Worm (Caenorhabditis elegans): Measurements from ENCODE around the gene eri-9.

DNA sequence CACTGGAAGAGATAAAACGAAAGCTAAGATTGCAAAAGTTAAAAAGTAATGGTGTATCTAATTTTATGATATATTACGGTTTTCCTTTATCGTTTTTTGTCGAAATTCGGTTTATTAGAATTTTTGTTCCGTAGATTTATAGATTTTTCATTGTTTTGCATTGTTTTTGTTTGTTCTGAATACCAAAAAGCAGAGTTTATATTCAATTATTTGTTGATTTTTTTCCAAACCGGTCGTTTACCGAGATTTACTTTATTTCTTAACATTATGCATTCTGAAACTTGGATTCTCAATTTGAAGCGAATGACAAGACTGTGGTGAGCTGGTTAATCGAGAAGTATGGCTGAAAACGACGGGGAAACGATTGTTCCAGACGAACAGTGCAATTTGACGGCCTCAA is 4.8 kb downstream of the eri-9 start, which contains the start of gene fsn-1:
- TF ChIP-seq ztf-29 (GFP tag; IDR thresholded peaks at IDR 0.05) (no peak), ref-1 (GFP tag; conservative IDR thresholded peaks at IDR 0.05) (no peak), cog-1 (tag; optimal IDR thresholded peaks at IDR 0.05) (no peak), klf-2 (GFP tag; conservative IDR thresholded peaks at IDR 0.05) (no peak), tab-1 (GFP tag; IDR thresholded peaks at IDR 0.05) (no peak), med-1 (GFP tag; optimal IDR thresholded peaks at IDR 0.05; ENCODE audit: insufficient read depth) (no peak)

Measured in whole organism, midembryonic.